Worm (Caenorhabditis elegans) whole organism, midembryonic: Measurements from ENCODE around the gene hsp-60.

Source experiments
- T22C8.4 ChIP-seq: fragments of 200-800 bp; sonication (Bioruptor generic); IDR thresholded peaks from 2 replicates; pipeline ENCODE4 v1.3.6; 2022; ENCODE audit warnings: missing genetic modification characterization, missing compliant biosample characterization
- flt-1 ChIP-seq: fragments of 200-800 bp; sonication (Bioruptor generic); IDR thresholded peaks from 2 replicates; pipeline ENCODE4 v1.3.6; 2022; ENCODE audit warnings: missing genetic modification characterization, missing compliant biosample characterization
- klf-2 ChIP-seq: fragments of 200-800 bp; sonication (Bioruptor generic); conservative IDR thresholded peaks from 2 replicates; pipeline ENCODE4 v1.3.6; 2022; ENCODE audit warnings: missing genetic modification reagents, missing genetic modification characterization, missing compliant biosample characterization
- med-1 ChIP-seq: sonication (generic microtip); optimal IDR thresholded peaks from 2 replicates; lab custom pipeline; 2017; ENCODE audit warnings: missing genetic modification characterization, mild to moderate bottlenecking, missing compliant biosample characterization, antibody characterized with exemption, missing genetic modification reagents; ENCODE audit not compliant: insufficient read depth
- ref-1 ChIP-seq: fragments of 200-800 bp; sonication (Bioruptor generic); conservative IDR thresholded peaks from 2 replicates; pipeline ENCODE4 v1.3.6; 2022; ENCODE audit warnings: missing genetic modification reagents, missing genetic modification characterization, missing compliant biosample characterization
- tab-1 ChIP-seq: fragments of 200-800 bp; sonication (Bioruptor generic); IDR thresholded peaks from 2 replicates; pipeline ENCODE4 v1.3.6; 2022; ENCODE audit warnings: missing genetic modification characterization, missing compliant biosample characterization
- ztf-23 ChIP-seq: fragments of 200-800 bp; sonication (Bioruptor generic); IDR thresholded peaks from 2 replicates; pipeline ENCODE4 v1.3.6; 2022; ENCODE audit warnings: missing genetic modification reagents, missing genetic modification characterization, missing compliant biosample characterization

ce11 chrIII:1612974-1613568 is 6.5 kb upstream of the hsp-60 start:
- TF ChIP-seq med-1 (GFP tag; lab: Kevin White, UChicago) (no peak), tab-1 (GFP tag; lab: Robert Waterston, UW) (no peak), klf-2 (GFP tag; lab: Robert Waterston, UW) (no peak), flt-1 (GFP tag; lab: Robert Waterston, UW) (no peak), ref-1 (GFP tag; lab: Robert Waterston, UW) (no peak), ztf-23 (GFP tag; lab: Robert Waterston, UW) (no peak), T22C8.4 (GFP tag; lab: Robert Waterston, UW) (peak; percentile 63; the same call in 1 of the 2 replicates)
